Fruit fly (Drosophila melanogaster): ENCODE data around the gene Acp63F.

Acp63F gene

DNA sequence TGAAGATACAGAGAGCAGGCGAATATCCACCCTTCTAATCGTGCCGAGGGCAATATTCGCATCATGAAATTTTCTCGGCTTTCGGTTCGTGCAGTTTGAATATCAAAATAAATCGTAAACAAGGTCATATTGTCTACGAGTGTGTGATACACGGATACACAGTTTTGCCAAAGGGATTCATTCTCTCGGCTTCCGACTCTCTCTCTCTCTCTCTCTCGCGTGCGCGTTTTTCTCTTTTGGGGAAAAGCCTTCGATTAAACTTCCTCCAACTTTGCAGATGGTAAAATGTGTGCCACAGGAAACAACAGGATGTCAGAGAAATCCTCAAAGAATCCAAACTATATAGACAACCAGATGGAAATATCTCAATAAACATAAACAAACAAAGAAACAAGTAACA lies 12.0 kb upstream of the Acp63F start:
- TF ChIP-seq noc (tag; optimal IDR thresholded peaks at IDR 0.05): no peak

DNA sequence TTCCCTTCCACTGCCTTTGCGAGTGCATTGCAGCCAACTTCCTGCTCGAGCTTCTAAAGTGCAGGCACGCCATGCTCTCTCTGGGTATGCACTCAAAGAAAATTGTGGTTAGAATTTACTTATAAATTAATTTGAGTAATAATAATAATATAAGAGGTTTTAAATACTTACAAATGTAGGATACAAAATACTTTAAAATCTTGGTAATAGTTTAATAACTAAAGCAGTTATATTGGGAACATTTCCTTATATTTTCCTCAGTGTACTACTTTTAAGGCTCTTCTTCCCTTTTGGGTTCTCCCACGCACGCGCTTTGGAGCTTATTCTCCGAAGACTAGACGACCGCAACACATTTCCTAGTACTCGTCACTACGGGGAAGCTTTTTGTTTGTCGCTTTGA lies 10.4 kb upstream of the Acp63F start:
- no peak for TF ChIP-seq noc (tag; optimal IDR thresholded peaks at IDR 0.05)

DNA sequence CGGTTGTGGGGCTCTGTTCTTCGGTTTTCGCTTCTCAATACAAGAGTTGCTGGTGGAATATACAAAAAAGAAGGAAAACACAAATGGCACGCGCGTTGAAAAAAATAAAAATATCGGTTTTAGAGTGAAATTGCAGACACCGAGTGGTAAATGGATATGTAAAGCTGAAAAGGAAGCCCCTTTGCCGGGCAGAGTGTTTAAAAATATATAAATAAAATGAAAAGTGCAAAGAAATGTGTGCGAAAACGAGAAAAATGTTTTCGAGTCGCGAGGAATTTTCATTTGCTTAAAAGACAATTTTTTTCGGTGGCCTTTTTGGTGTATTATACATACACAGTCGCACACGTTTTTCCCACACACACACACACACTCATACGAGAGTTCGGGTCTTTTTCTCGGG lies 9.7 kb upstream of the Acp63F start:
- TF ChIP-seq noc (tag; optimal IDR thresholded peaks at IDR 0.05): no peak

- TF ChIP-seq noc (tag; optimal IDR thresholded peaks at IDR 0.05): no peak
Measured at dm6 chr3L:3825485-3825813, 9.3 kb upstream of the Acp63F start.

- TF ChIP-seq noc (tag; optimal IDR thresholded peaks at IDR 0.05): peak; percentile 63
Measured at dm6 chr3L:3824790-3825484, 8.8 kb upstream of the Acp63F start, which contains the start of gene Rdh. Gene Rdh, plus strand, starts transcription at chr3L:3825449.

DNA sequence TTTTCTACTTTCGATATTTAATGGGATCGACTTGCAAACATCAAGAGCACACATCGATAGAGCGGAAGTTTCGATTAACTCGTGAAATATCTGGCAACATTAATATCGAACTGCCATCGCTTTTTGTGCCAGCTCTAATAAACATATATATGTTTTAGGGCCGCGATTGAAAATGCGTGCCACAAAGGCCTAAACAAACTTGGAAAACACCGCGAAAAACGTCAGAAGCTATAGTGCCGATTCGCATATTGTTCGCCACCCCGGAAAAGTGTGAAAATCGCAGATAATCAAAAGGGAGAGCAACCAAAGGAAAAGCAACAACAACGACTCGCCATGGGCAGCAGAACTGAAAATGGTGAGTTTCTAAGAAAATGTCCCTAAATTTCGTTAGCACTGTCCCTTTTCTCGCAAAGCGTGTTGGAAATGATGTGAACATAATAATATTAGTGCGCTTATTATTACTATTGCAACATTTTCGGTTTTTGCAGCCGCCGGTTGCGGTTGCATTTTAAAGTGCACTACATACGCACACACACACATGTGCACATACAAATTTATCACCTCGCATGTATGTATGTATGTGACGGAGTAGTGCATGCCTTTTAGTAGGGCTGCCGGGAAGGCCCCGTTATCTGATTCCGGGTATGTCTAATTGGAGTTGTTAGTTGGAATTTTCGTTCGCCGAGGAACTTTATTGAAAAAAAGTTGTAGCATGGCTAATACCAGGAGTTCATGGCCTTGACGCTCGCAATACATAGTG lies 2.6 kb upstream of the Acp63F start, which contains the start of gene enc:
Gene enc (plus strand): TSS at position 114 of the 760 bp plus-strand sequence.
- no peak for TF ChIP-seq noc (tag; optimal IDR thresholded peaks at IDR 0.05)

- peak; percentile 53 for TF ChIP-seq noc (tag; optimal IDR thresholded peaks at IDR 0.05)
Measured at dm6 chr3L:3816772-3817483, 774 bp upstream of the Acp63F start.

dm6 chr3L:3814010-3814833 lies 1.9 kb downstream of the Acp63F start, which contains the start of gene Scsalpha1:
Gene Scsalpha1, plus strand, starts transcription at chr3L:3814211.
- TF ChIP-seq noc (tag; optimal IDR thresholded peaks at IDR 0.05): peak; percentile 43

DNA sequence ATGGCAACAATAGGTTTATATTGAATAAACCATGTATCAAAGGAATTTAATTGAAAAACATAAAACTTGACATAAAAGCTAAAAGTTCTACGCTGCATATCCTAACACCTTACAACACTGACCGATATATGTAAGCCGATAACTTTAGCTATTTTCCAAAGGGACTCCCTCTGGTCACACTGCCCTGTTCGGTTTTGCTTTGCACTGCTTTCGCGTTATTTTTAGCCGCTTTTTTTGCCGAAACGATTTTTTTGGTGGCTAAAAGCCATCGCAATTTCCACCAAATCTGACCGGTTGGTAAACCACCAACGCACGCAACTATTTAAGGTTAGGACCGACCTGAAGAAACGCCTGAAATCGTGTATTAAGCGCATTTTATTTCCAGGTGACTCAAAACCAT lies 5.1 kb downstream of the Acp63F start, which contains the start of the genes CG32263 and PIG-B:
Gene CG32263 (minus strand): TSS at position 26 of the 400 bp plus-strand sequence.
Gene PIG-B (plus strand): TSS at position 175 of the 400 bp plus-strand sequence.
- no peak for TF ChIP-seq noc (tag; optimal IDR thresholded peaks at IDR 0.05)

DNA sequence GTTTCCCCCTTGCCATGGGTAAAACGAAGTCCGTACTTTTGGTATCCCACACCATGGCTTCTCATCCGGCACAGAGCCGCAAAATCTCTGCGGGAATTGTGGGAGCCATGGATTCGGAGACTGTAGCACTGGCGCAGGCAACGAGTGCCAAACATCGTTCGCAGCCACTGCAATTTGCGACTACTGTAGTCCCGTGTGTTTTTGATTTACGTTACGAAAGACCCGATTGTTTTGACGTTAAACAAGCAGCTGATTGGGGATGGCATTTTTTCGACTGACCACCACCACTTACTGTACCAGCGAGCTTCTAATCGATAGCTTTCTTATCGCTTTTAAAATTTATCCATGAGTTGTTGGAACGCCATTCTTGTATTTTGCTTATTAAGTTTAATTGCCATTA lies 6.2 kb downstream of the Acp63F start, which contains the start of gene CG32262:
Gene CG32262 (minus strand): TSS at position 254 of the 400 bp plus-strand sequence.
- TF ChIP-seq noc (tag; optimal IDR thresholded peaks at IDR 0.05): peak; percentile 0

dm6 chr3L:3806330-3806729 lies 9.8 kb downstream of the Acp63F start, which contains the start of the genes CG32264, ntc and IntS10:
Gene CG32264, minus strand, starts transcription at chr3L:3806459.
Gene ntc, minus strand, starts transcription at chr3L:3806459.
Gene IntS10, plus strand, starts transcription at chr3L:3806710.
- peak; percentile 72 for TF ChIP-seq noc (tag; optimal IDR thresholded peaks at IDR 0.05)

DNA sequence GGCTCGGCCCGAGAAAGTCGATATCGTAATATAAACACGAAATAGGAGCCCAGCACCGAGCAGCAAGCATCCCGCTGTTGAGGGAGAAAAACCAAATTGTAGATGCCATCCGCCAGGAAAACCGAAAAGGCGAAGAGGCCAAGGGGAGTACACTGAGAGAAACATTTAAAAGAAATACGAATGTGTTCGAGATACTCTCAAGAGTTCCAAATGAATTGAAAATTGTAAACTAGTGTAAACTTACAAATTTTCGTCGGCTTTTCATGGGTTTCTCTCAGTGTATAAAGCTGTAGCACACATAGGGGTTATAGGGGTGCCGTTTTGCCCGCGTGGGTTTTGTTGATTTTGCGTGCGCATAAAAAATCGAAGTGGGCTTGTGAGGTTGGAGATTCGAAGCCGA lies 13.5 kb downstream of the Acp63F start:
- TF ChIP-seq noc (tag; optimal IDR thresholded peaks at IDR 0.05): no peak

dm6 chr3L:3801813-3802212 lies 14.3 kb downstream of the Acp63F start:
- no peak for TF ChIP-seq noc (tag; optimal IDR thresholded peaks at IDR 0.05)

dm6 chr3L:3801343-3801742 lies 14.8 kb downstream of the Acp63F start:
- TF ChIP-seq noc (tag; optimal IDR thresholded peaks at IDR 0.05): no peak

- no peak for TF ChIP-seq noc (tag; optimal IDR thresholded peaks at IDR 0.05)
Measured at dm6 chr3L:3799766-3800165, 16.4 kb downstream of the Acp63F start.
